Worm (Caenorhabditis elegans): ENCODE data around the gene C52E2.3.

DNA sequence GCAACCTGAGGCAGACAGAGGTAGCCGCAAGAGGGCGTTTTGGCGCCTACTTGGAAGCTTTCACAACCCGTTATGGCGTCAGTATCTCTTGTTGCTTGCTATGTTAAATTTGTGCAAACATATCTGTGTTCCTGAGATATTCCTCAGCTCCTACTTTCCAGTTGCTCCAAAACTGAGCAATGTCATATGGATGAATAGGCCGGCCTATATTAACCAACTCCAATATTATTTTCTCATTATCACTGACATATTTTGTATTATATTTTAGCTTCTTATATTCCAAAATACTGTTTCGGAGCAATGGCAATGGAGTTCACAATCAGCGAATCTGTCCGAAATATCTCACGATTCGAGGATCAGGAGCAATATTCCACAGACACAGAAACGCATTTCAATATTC is 24.6 kb downstream of the C52E2.3 start, which contains the start of gene math-13:
- TF ChIP-seq ces-1 (GFP tag; optimal IDR thresholded peaks at IDR 0.05) (no peak), F10B5.3 (tag; optimal IDR thresholded peaks at IDR 0.05) (no peak), lim-7 (GFP tag; IDR thresholded peaks at IDR 0.05) (no peak)
